Fruit fly (Drosophila melanogaster): ENCODE measurements around the gene Klp31E.

Gene Klp31E

dm6 chr2L:10413251-10414127 is at the start of gene Klp31E, which contains the start of gene CG5355 (continued):
- TF ChIP-seq CG43689 (GFP tag; IDR thresholded peaks at IDR 0.05) (no peak), CG3995 (GFP tag; optimal IDR thresholded peaks at IDR 0.05) (peak; percentile 10), slp2 (GFP tag; optimal IDR thresholded peaks at IDR 0.05) (peak; percentile 37), Six4 (GFP tag; optimal IDR thresholded peaks at IDR 0.05) (peak; percentile 61), Opbp (GFP tag; IDR thresholded peaks at IDR 0.05; ENCODE audit: partially characterized antibody) (peak; percentile 71; the same call in 2 of the 3 replicates), CG33557 (GFP tag; optimal IDR thresholded peaks at IDR 0.05) (peak; percentile 76), lbe (GFP tag; optimal IDR thresholded peaks at IDR 0.05) (no peak), ind (GFP tag; optimal IDR thresholded peaks at IDR 0.05) (peak; percentile 55), Adf1 (GFP tag; IDR thresholded peaks at IDR 0.05) (no peak), hb (GFP tag; IDR thresholded peaks at IDR 0.05; ENCODE audit: partially characterized antibody) (no peak), fd64A (GFP tag; optimal IDR thresholded peaks at IDR 0.05) (no peak), CG10431 (GFP tag; optimal IDR thresholded peaks at IDR 0.05) (peak; percentile 46), chn (GFP tag; optimal IDR thresholded peaks at IDR 0.05) (peak; percentile 41), CG4282 (GFP tag; optimal IDR thresholded peaks at IDR 0.05) (no peak), Chrac-16 (GFP tag; optimal IDR thresholded peaks at IDR 0.05) (peak; percentile 66), gem (tag; optimal IDR thresholded peaks at IDR 0.05) (peak; percentile 86), CG15601 (tag; optimal IDR thresholded peaks at IDR 0.05) (peak; percentile 73), usp (GFP tag; optimal IDR thresholded peaks at IDR 0.05) (no peak), run (tag; optimal IDR thresholded peaks at IDR 0.05) (no peak), TFAM (GFP tag; optimal IDR thresholded peaks at IDR 0.05) (no peak), Bteb2 (GFP tag; optimal IDR thresholded peaks at IDR 0.05) (peak; percentile 6), esg (GFP tag; conservative IDR thresholded peaks at IDR 0.05) (peak; percentile 58), HLH3B (GFP tag; IDR thresholded peaks at IDR 0.05) (no peak), CG12236 (GFP tag; optimal IDR thresholded peaks at IDR 0.05) (no peak), wdn (GFP tag; IDR thresholded peaks at IDR 0.05) (no peak), sens-2 (GFP tag; IDR thresholded peaks at IDR 0.05) (no peak), Abd-B (GFP tag; optimal IDR thresholded peaks at IDR 0.05) (no peak), CG11398 (GFP tag; optimal IDR thresholded peaks at IDR 0.05) (no peak), dan (GFP tag; IDR thresholded peaks at IDR 0.05) (no peak), CG1603 (tag; optimal IDR thresholded peaks at IDR 0.05) (peak; percentile 78), pfk (GFP tag; optimal IDR thresholded peaks at IDR 0.05) (peak; percentile 41), dm (GFP tag; optimal IDR thresholded peaks at IDR 0.05) (peak; percentile 18), ac (GFP tag; optimal IDR thresholded peaks at IDR 0.05) (peak; percentile 15), Dip3 (GFP tag; optimal IDR thresholded peaks at IDR 0.05) (peak; percentile 46), CG10565 (GFP tag; optimal IDR thresholded peaks at IDR 0.05) (no peak), CG17359 (tag; optimal IDR thresholded peaks at IDR 0.05) (peak; percentile 56), CG17802 (tag; optimal IDR thresholded peaks at IDR 0.05) (peak; percentile 94), Optix (GFP tag; IDR thresholded peaks at IDR 0.05) (no peak), CG32767 (GFP tag; IDR thresholded peaks at IDR 0.05) (0 out of 2 replicates have a peak, but pooled peaks have one; percentile 25), ci (GFP tag; IDR thresholded peaks at IDR 0.05) (peak; percentile 59; the same call in 2 of the 3 replicates), sisA (GFP tag; IDR thresholded peaks at IDR 0.05) (no peak), maf-S (GFP tag; optimal IDR thresholded peaks at IDR 0.05) (peak; percentile 56), D19B (GFP tag; optimal IDR thresholded peaks at IDR 0.05) (peak; percentile 38), NK7.1 (GFP tag; optimal IDR thresholded peaks at IDR 0.05) (peak; percentile 20), sna (GFP tag; IDR thresholded peaks at IDR 0.05; ENCODE audit: partially characterized antibody) (peak; percentile 75), CG2712 (tag; optimal IDR thresholded peaks at IDR 0.05) (peak; percentile 85), wor (GFP tag; IDR thresholded peaks at IDR 0.05) (0 out of 2 replicates have a peak, but pooled peaks have one; percentile 17), chif (GFP tag; optimal IDR thresholded peaks at IDR 0.05) (peak; percentile 7 to 41), tx (GFP tag; optimal IDR thresholded peaks at IDR 0.05) (peak; percentile 13)

All from whole organism, embryonic.